Fruit fly (Drosophila melanogaster) whole organism, pupa: ENCODE data around the gene Cdc7.

Experiments
- CG10348 ChIP-seq: fragments of 200-800 bp; sonication (Bioruptor generic); IDR thresholded peaks from 2 replicates; pipeline ENCODE4 v1.3.6; 2022; ENCODE audit warnings: missing biosample characterization, missing genetic modification characterization
- CG12605 ChIP-seq: fragments of 200-800 bp; sonication (Bioruptor generic); IDR thresholded peaks from 2 replicates; pipeline ENCODE4 v1.3.6; 2022; ENCODE audit warnings: missing biosample characterization, missing genetic modification characterization
- CG13204 ChIP-seq: fragments of 200-800 bp; sonication (Bioruptor generic); optimal IDR thresholded peaks from 2 replicates; lab custom pipeline; 2018; ENCODE audit warnings: missing biosample characterization, mild to moderate bottlenecking, missing genetic modification characterization, moderate library complexity
- CG14655 ChIP-seq: fragments of 200-800 bp; sonication (Bioruptor generic); optimal IDR thresholded peaks from 3 replicates; lab custom pipeline; 2017; ENCODE audit warnings: mild to moderate bottlenecking, missing biosample characterization, missing genetic modification reagents, missing genetic modification characterization
- CG15710 ChIP-seq: fragments of 200-800 bp; sonication (Bioruptor generic); optimal IDR thresholded peaks from 2 replicates; lab custom pipeline; 2018; ENCODE audit warnings: missing biosample characterization, mild to moderate bottlenecking, missing genetic modification characterization, moderate library complexity
- CG17806 ChIP-seq: fragments of 200-800 bp; sonication (Bioruptor generic); optimal IDR thresholded peaks from 2 replicates; lab custom pipeline; 2018; ENCODE audit warnings: missing biosample characterization, mild to moderate bottlenecking, missing genetic modification characterization, moderate library complexity
- CG32121 ChIP-seq: fragments of 200-800 bp; sonication (Bioruptor generic); IDR thresholded peaks from 2 replicates; pipeline ENCODE4 v1.3.6; 2022; ENCODE audit warnings: missing biosample characterization, missing genetic modification characterization
- CG34367 ChIP-seq: fragments of 200-800 bp; sonication (Bioruptor generic); optimal IDR thresholded peaks from 2 replicates; lab custom pipeline; 2018; ENCODE audit warnings: missing biosample characterization, mild to moderate bottlenecking, missing genetic modification characterization
- CG4496 ChIP-seq: fragments of 200-800 bp; sonication (Bioruptor generic); IDR thresholded peaks from 3 replicates; pipeline ENCODE4 v1.3.6; 2022; ENCODE audit warnings: missing biosample characterization, missing genetic modification characterization
- CG8159 ChIP-seq: fragments of 200-800 bp; sonication (Bioruptor generic); optimal IDR thresholded peaks from 3 replicates; lab custom pipeline; 2018; ENCODE audit warnings: missing biosample characterization, mild to moderate bottlenecking, missing genetic modification characterization, moderate library complexity
- CG8301 ChIP-seq: fragments of 200-800 bp; sonication (Bioruptor generic); optimal IDR thresholded peaks from 2 replicates; lab custom pipeline; 2018; ENCODE audit warnings: missing biosample characterization, mild to moderate bottlenecking, missing genetic modification characterization
- CG9948 ChIP-seq: fragments of 200-800 bp; sonication (Bioruptor generic); optimal IDR thresholded peaks from 2 replicates; lab custom pipeline; 2018; ENCODE audit warnings: missing biosample characterization, mild to moderate bottlenecking, missing genetic modification characterization, moderate library complexity
- D1 ChIP-seq: fragments of 200-800 bp; sonication (Bioruptor generic); optimal IDR thresholded peaks from 2 replicates; lab custom pipeline; 2018; ENCODE audit warnings: missing biosample characterization, mild to moderate bottlenecking, missing genetic modification characterization, moderate library complexity
- EcR ChIP-seq: fragments of 200-800 bp; sonication (Bioruptor generic); optimal IDR thresholded peaks from 3 replicates; lab custom pipeline; 2019; ENCODE audit warnings: missing biosample characterization, missing genetic modification characterization, mild to moderate bottlenecking, moderate library complexity, missing genetic modification reagents
- Ets98B ChIP-seq: fragments of 200-800 bp; sonication (Bioruptor generic); IDR thresholded peaks from 2 replicates; pipeline ENCODE4 v1.3.6; 2022; ENCODE audit warnings: missing biosample characterization, missing genetic modification characterization
- Pif1A ChIP-seq: fragments of 200-800 bp; sonication (Bioruptor generic); optimal IDR thresholded peaks from 3 replicates; lab custom pipeline; 2016; ENCODE audit warnings: missing biosample characterization, missing genetic modification characterization
- Pif1B ChIP-seq: fragments of 200-800 bp; sonication (Bioruptor generic); optimal IDR thresholded peaks from 3 replicates; lab custom pipeline; 2016; ENCODE audit warnings: missing biosample characterization, missing genetic modification characterization
- Snoo ChIP-seq: fragments of 200-800 bp; sonication (Bioruptor generic); optimal IDR thresholded peaks from 3 replicates; lab custom pipeline; 2017; ENCODE audit warnings: missing biosample characterization, mild to moderate bottlenecking, missing genetic modification characterization, inconsistent platforms
- fd96Ca ChIP-seq: fragments of 200-800 bp; sonication (Bioruptor generic); IDR thresholded peaks from 3 replicates; pipeline ENCODE4 v1.3.6; 2022; ENCODE audit warnings: missing biosample characterization, missing genetic modification characterization
- gl ChIP-seq: fragments of 200-800 bp; sonication (Bioruptor generic); optimal IDR thresholded peaks from 2 replicates; lab custom pipeline; 2018; ENCODE audit warnings: missing biosample characterization, mild to moderate bottlenecking, missing genetic modification characterization
- rn ChIP-seq: fragments of 200-800 bp; sonication (Bioruptor generic); IDR thresholded peaks from 2 replicates; pipeline ENCODE4 v1.3.6; 2022; ENCODE audit warnings: missing biosample characterization, missing genetic modification characterization

The Cdc7 gene

DNA sequence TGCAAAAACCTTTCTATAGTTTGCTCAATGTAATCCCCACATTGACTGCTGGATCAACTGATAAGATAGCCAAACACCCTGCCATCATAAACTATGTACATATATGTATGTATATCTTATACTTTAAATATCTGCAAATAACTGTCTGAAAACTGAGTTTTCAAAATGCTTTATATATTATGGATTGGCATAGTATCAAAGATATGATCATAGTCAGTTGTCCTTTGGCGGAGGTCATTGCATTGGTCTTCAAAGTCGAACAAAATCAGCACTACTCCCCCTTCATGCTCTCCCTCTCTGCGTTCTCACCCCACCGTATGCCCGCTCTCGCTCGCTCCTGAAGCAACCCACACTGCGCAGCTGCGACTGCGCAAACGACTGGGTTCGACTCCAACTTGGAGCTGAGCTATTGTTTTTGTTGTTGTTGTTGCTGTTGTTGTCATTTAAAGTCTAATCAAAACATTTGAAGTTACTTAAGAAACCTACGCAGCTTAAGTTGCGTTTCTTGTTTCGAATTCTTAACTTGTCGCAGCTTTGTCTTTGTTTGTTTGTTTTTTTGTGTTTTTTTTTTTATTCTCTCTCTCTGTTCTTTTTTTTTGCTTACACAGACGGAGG is 29.3 kb upstream of the Cdc7 start:
- TF ChIP-seq CG8159 (no peak), EcR (no peak), Snoo (tag; lab: Kevin White, UChicago) (no peak), rn (GFP tag; lab: Robert Waterston, UW) (no peak), CG15710 (tag; lab: Kevin White, UChicago) (no peak), fd96Ca (GFP tag; lab: Robert Waterston, UW) (no peak), Pif1B (GFP tag; lab: Kevin White, UChicago) (no peak), CG12605 (GFP tag; lab: Robert Waterston, UW) (no peak), CG4496 (GFP tag; lab: Robert Waterston, UW) (no peak), CG17806 (tag; lab: Kevin White, UChicago) (peak; percentile 27), Ets98B (no peak), CG8301 (peak; percentile 5), gl (tag; lab: Kevin White, UChicago) (no peak), CG34367 (no peak), CG14655 (GFP tag; lab: Kevin White, UChicago) (peak; percentile 28), CG13204 (no peak), CG9948 (tag; lab: Kevin White, UChicago) (peak; percentile 27), CG10348 (GFP tag; lab: Robert Waterston, UW) (no peak), Pif1A (GFP tag; lab: Kevin White, UChicago) (no peak), CG32121 (GFP tag; lab: Robert Waterston, UW) (no peak), D1 (tag; lab: Kevin White, UChicago) (no peak)

dm6 chrX:6631885-6632284 is 22.5 kb upstream of the Cdc7 start:
- TF ChIP-seq CG17806 (tag; lab: Kevin White, UChicago) = peak; percentile 16
- peak; percentile 26 for TF ChIP-seq CG15710 (tag; lab: Kevin White, UChicago)
- peak; percentile 57 for TF ChIP-seq Ets98B
- TF ChIP-seq fd96Ca (GFP tag; lab: Robert Waterston, UW) = peak; percentile 78
- TF ChIP-seq CG12605 (GFP tag; lab: Robert Waterston, UW) = peak; percentile 88
- TF ChIP-seq CG8159 = peak; percentile 32
- TF ChIP-seq Pif1B (GFP tag; lab: Kevin White, UChicago) = peak; percentile 55
- peak; percentile 79 for TF ChIP-seq CG4496 (GFP tag; lab: Robert Waterston, UW)
- no peak for TF ChIP-seq CG10348 (GFP tag; lab: Robert Waterston, UW)
- peak; percentile 78 for TF ChIP-seq Pif1A (GFP tag; lab: Kevin White, UChicago)
- TF ChIP-seq gl (tag; lab: Kevin White, UChicago) = peak; percentile 73
- peak; percentile 24 for TF ChIP-seq CG34367
- no peak; the same call in 1 of the 2 replicates for TF ChIP-seq rn (GFP tag; lab: Robert Waterston, UW)
- TF ChIP-seq Snoo (tag; lab: Kevin White, UChicago) = no peak
- TF ChIP-seq CG13204 = peak; percentile 46
- TF ChIP-seq EcR = no peak
- TF ChIP-seq CG32121 (GFP tag; lab: Robert Waterston, UW) = peak; percentile 48; the same call in 1 of the 2 replicates
- TF ChIP-seq CG8301 = peak; percentile 33
- peak; percentile 67 for TF ChIP-seq CG14655 (GFP tag; lab: Kevin White, UChicago)
- no peak for TF ChIP-seq D1 (tag; lab: Kevin White, UChicago)
- peak; percentile 14 for TF ChIP-seq CG9948 (tag; lab: Kevin White, UChicago)

dm6 chrX:6633659-6634058 is 20.7 kb upstream of the Cdc7 start, which contains the start of gene CG14443:
Gene CG14443, plus strand, starts transcription at chrX:6633959.
- TF ChIP-seq Ets98B = no peak
- TF ChIP-seq Pif1A (GFP tag; lab: Kevin White, UChicago) = no peak
- no peak for TF ChIP-seq CG4496 (GFP tag; lab: Robert Waterston, UW)
- no peak for TF ChIP-seq CG10348 (GFP tag; lab: Robert Waterston, UW)
- no peak for TF ChIP-seq CG9948 (tag; lab: Kevin White, UChicago)
- no peak for TF ChIP-seq gl (tag; lab: Kevin White, UChicago)
- TF ChIP-seq EcR = no peak
- TF ChIP-seq CG32121 (GFP tag; lab: Robert Waterston, UW) = no peak
- TF ChIP-seq fd96Ca (GFP tag; lab: Robert Waterston, UW) = no peak

DNA sequence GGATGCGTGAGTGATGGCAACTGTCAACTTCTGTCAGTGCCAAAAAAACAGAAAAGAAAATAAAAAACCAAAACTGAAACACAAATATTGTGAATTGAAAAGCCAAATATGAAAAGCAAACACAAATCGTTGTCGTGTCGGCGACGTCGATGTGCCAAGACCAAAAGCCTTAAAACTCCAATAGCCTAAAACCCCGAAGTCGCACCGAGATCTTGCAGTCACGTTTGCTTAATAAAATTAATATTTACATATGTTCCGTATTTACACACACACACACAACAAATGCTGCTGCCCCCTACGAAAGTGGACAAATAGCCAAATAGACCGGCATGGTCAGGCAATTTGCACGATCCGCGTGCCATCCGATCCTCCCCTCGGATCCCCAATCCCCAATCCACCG is 16.2 kb upstream of the Cdc7 start:
- TF ChIP-seq CG10348 (GFP tag; lab: Robert Waterston, UW) (no peak), Pif1A (GFP tag; lab: Kevin White, UChicago) (no peak), CG12605 (GFP tag; lab: Robert Waterston, UW) (no peak), CG9948 (tag; lab: Kevin White, UChicago) (no peak), CG15710 (tag; lab: Kevin White, UChicago) (no peak), CG13204 (no peak), CG17806 (tag; lab: Kevin White, UChicago) (no peak), CG14655 (GFP tag; lab: Kevin White, UChicago) (no peak), CG8301 (no peak), Pif1B (GFP tag; lab: Kevin White, UChicago) (no peak), CG4496 (GFP tag; lab: Robert Waterston, UW) (no peak), D1 (tag; lab: Kevin White, UChicago) (no peak), fd96Ca (GFP tag; lab: Robert Waterston, UW) (no peak), rn (GFP tag; lab: Robert Waterston, UW) (no peak)

DNA sequence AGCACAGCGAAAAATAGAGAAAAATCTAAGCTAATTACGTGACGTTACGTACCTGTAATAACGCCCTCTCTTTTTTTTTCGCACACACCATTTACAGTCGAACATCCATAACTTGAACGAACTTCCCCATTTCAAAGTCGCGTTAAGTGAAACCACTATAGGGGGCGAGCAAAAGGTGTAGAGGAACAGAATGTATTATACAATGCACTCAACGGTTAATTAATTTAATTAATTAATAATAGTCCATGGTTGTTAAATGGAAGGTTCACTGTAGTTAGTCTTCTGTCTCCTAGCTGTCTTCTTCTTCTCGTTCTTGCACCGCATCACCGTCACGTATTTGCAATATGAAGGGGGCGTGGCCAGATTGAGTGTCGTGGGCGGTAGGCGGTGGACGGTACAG is 12.7 kb upstream of the Cdc7 start:
- TF ChIP-seq Pif1A (GFP tag; lab: Kevin White, UChicago) (peak; percentile 43), CG14655 (GFP tag; lab: Kevin White, UChicago) (peak; percentile 57), rn (GFP tag; lab: Robert Waterston, UW) (no peak), CG34367 (no peak), Ets98B (peak; percentile 50; the same call in 1 of the 2 replicates), CG32121 (GFP tag; lab: Robert Waterston, UW) (peak; percentile 39; the same call in 1 of the 2 replicates), CG8159 (peak; percentile 3), CG8301 (peak; percentile 56), CG12605 (GFP tag; lab: Robert Waterston, UW) (peak; percentile 30; the same call in 1 of the 2 replicates), CG17806 (tag; lab: Kevin White, UChicago) (peak; percentile 8), Snoo (tag; lab: Kevin White, UChicago) (no peak), Pif1B (GFP tag; lab: Kevin White, UChicago) (peak; percentile 14), gl (tag; lab: Kevin White, UChicago) (no peak), CG9948 (tag; lab: Kevin White, UChicago) (peak; percentile 10), CG10348 (GFP tag; lab: Robert Waterston, UW) (no peak), CG4496 (GFP tag; lab: Robert Waterston, UW) (peak; percentile 71; the same call in 2 of the 3 replicates), fd96Ca (GFP tag; lab: Robert Waterston, UW) (peak; percentile 81), CG13204 (no peak), EcR (no peak), CG15710 (tag; lab: Kevin White, UChicago) (peak; percentile 3), D1 (tag; lab: Kevin White, UChicago) (no peak)
